Worm (Caenorhabditis elegans) whole organism, mixed stage, embryonic: ENCODE measurements around the gene nspc-9.

Experiments
- M03D4.4 ChIP-seq: sonication (generic microtip); optimal IDR thresholded peaks from 2 replicates; lab custom pipeline; 2017; ENCODE audit warnings: mild to moderate bottlenecking, missing genetic modification characterization, missing compliant biosample characterization
- bed-3 ChIP-seq: fragments of 200-800 bp; sonication (Bioruptor generic); optimal IDR thresholded peaks from 3 replicates; lab custom pipeline; 2018; ENCODE audit warnings: mild to moderate bottlenecking, missing genetic modification characterization, moderate library complexity, missing compliant biosample characterization
- ceh-39 ChIP-seq: fragments of 150-350 bp; optimal IDR thresholded peaks from 2 replicates; lab custom pipeline; 2014; ENCODE audit warnings: missing biosample characterization, missing genetic modification characterization
- ceh-43 ChIP-seq: fragments of 200-800 bp; sonication (Bioruptor generic); optimal IDR thresholded peaks from 2 replicates; lab custom pipeline; 2018; ENCODE audit warnings: mild to moderate bottlenecking, missing genetic modification characterization, moderate library complexity, missing compliant biosample characterization
- ceh-83 ChIP-seq: fragments of 200-800 bp; sonication (Bioruptor generic); optimal IDR thresholded peaks from 2 replicates; lab custom pipeline; 2018; ENCODE audit warnings: mild to moderate bottlenecking, missing genetic modification characterization, missing compliant biosample characterization
- ces-1 ChIP-seq: fragments of 150-350 bp; optimal IDR thresholded peaks from 2 replicates; lab custom pipeline; 2014; ENCODE audit warnings: missing biosample characterization, missing genetic modification reagents, missing genetic modification characterization
- cnd-1 ChIP-seq: fragments of 200-800 bp; sonication (Bioruptor generic); optimal IDR thresholded peaks from 2 replicates; lab custom pipeline; 2018; ENCODE audit warnings: mild to moderate bottlenecking, missing genetic modification characterization, missing compliant biosample characterization
- drap-1 ChIP-seq: fragments of 200-800 bp; sonication (Bioruptor generic); optimal IDR thresholded peaks from 3 replicates; lab custom pipeline; 2018; ENCODE audit warnings: mild to moderate bottlenecking, missing genetic modification characterization, missing compliant biosample characterization
- elt-1 ChIP-seq: sonication (generic microtip); optimal IDR thresholded peaks from 2 replicates; lab custom pipeline; 2017; ENCODE audit warnings: missing genetic modification characterization, mild to moderate bottlenecking, missing compliant biosample characterization, antibody characterized with exemption, moderate library complexity, borderline replicate concordance; ENCODE audit not compliant: insufficient read depth
- elt-3 ChIP-seq: fragments of 150-350 bp; optimal IDR thresholded peaks from 2 replicates; lab custom pipeline; 2014; ENCODE audit warnings: missing biosample characterization, missing genetic modification characterization
- flh-1 ChIP-seq: fragments of 200-800 bp; sonication (Bioruptor generic); optimal IDR thresholded peaks from 2 replicates; lab custom pipeline; 2018; ENCODE audit warnings: mild to moderate bottlenecking, missing genetic modification characterization, moderate library complexity, missing compliant biosample characterization
- ham-2 ChIP-seq: fragments of 200-800 bp; sonication (Bioruptor generic); optimal IDR thresholded peaks from 2 replicates; lab custom pipeline; 2018; ENCODE audit warnings: mild to moderate bottlenecking, missing genetic modification characterization, missing compliant biosample characterization
- lin-32 ChIP-seq: fragments of 200-800 bp; sonication (Bioruptor generic); optimal IDR thresholded peaks from 2 replicates; lab custom pipeline; 2018; ENCODE audit warnings: mild to moderate bottlenecking, missing genetic modification characterization, missing compliant biosample characterization
- lsy-2 ChIP-seq: fragments of 150-350 bp; optimal IDR thresholded peaks from 2 replicates; lab custom pipeline; 2014; ENCODE audit warnings: missing biosample characterization, missing genetic modification characterization
- mab-5 ChIP-seq: fragments of 150-350 bp; optimal IDR thresholded peaks from 2 replicates; lab custom pipeline; 2014; ENCODE audit warnings: missing biosample characterization, missing genetic modification characterization
- mep-1 ChIP-seq: fragments of 150-350 bp; optimal IDR thresholded peaks from 2 replicates; lab custom pipeline; 2017; ENCODE audit warnings: missing biosample characterization, missing genetic modification reagents, missing genetic modification characterization, inconsistent platforms
- mls-2 ChIP-seq: sonication (generic microtip); optimal IDR thresholded peaks from 2 replicates; lab custom pipeline; 2016; ENCODE audit warnings: mild to moderate bottlenecking, missing genetic modification characterization, moderate library complexity, missing compliant biosample characterization
- nhr-2 ChIP-seq: fragments of 150-350 bp; optimal IDR thresholded peaks from 2 replicates; lab custom pipeline; 2014; ENCODE audit warnings: missing biosample characterization, missing genetic modification characterization
- nhr-237 ChIP-seq: fragments of 150-350 bp; optimal IDR thresholded peaks from 2 replicates; lab custom pipeline; 2014; ENCODE audit warnings: missing biosample characterization, missing genetic modification characterization
- nhr-28 ChIP-seq: fragments of 150-350 bp; optimal IDR thresholded peaks from 2 replicates; lab custom pipeline; 2014; ENCODE audit warnings: missing biosample characterization, missing genetic modification characterization
- nhr-76 ChIP-seq: sonication (generic microtip); optimal IDR thresholded peaks from 2 replicates; lab custom pipeline; 2017; ENCODE audit warnings: missing biosample characterization, missing genetic modification characterization
- pha-4 ChIP-seq: fragments of 150-350 bp; optimal IDR thresholded peaks from 2 replicates; lab custom pipeline; 2018; ENCODE audit warnings: missing biosample characterization, missing genetic modification reagents, missing genetic modification characterization
- sem-2 ChIP-seq: fragments of 200-800 bp; sonication (Bioruptor generic); optimal IDR thresholded peaks from 2 replicates; lab custom pipeline; 2018; ENCODE audit warnings: mild to moderate bottlenecking, missing genetic modification characterization, missing compliant biosample characterization
- snpc-4 ChIP-seq: fragments of 150-350 bp; optimal IDR thresholded peaks from 2 replicates; lab custom pipeline; 2014; ENCODE audit warnings: missing biosample characterization, missing genetic modification characterization
- tbx-8 ChIP-seq: fragments of 200-800 bp; sonication (Bioruptor generic); optimal IDR thresholded peaks from 2 replicates; lab custom pipeline; 2018; ENCODE audit warnings: mild to moderate bottlenecking, missing genetic modification characterization, moderate library complexity, missing compliant biosample characterization
- unc-120 ChIP-seq: sonication (generic microtip); optimal IDR thresholded peaks from 2 replicates; lab custom pipeline; 2017; ENCODE audit warnings: missing genetic modification characterization, missing compliant biosample characterization; ENCODE audit not compliant: poor library complexity, severe bottlenecking
- unc-39 ChIP-seq: fragments of 150-350 bp; optimal IDR thresholded peaks from 2 replicates; lab custom pipeline; 2014; ENCODE audit warnings: missing biosample characterization, missing genetic modification characterization
- unc-62 ChIP-seq: fragments of 150-350 bp; optimal IDR thresholded peaks from 2 replicates; lab custom pipeline; 2014; ENCODE audit warnings: missing biosample characterization, missing genetic modification reagents, missing genetic modification characterization
- ztf-11 ChIP-seq: fragments of 150-350 bp; optimal IDR thresholded peaks from 2 replicates; lab custom pipeline; 2014; ENCODE audit warnings: missing biosample characterization, missing genetic modification characterization

The nspc-9 gene

DNA sequence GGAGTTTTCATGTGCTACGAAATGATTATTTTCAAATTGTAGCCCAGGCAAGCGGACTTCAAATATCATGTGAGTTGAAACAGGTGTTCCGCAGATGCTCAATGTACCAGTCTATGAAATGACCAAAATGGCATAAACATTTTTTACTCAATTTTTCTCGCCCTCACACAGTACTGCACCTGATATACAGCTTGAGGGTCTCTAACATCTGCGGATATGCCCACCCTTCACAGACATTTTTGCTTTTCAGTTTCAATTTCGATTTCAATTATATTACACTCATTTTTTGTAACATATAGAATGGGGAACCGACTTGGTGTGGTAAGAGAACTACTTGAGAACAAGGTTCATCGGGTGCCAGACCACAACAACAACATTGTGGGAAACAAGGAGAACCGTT lies 3.5 kb upstream of the nspc-9 start, which contains the start of gene F42F12.11:
Gene F42F12.11 (plus strand): TSS at position 301 of the 400 bp plus-strand sequence.
- no peak for TF ChIP-seq ces-1 (GFP tag; lab: Kevin White, UChicago)
- no peak for TF ChIP-seq ceh-39 (tag; lab: Kevin White, UChicago)
- TF ChIP-seq sem-2, result no peak
- TF ChIP-seq mls-2 (tag; lab: Kevin White, UChicago), result no peak
- no peak for TF ChIP-seq tbx-8 (GFP tag; lab: Kevin White, UChicago)
- TF ChIP-seq ztf-11 (tag; lab: Kevin White, UChicago), result no peak
- TF ChIP-seq bed-3 (GFP tag; lab: Kevin White, UChicago), result no peak
- TF ChIP-seq nhr-76 (tag; lab: Kevin White, UChicago), result no peak
- no peak for TF ChIP-seq ceh-83 (GFP tag; lab: Kevin White, UChicago)
- no peak for TF ChIP-seq elt-3 (tag; lab: Kevin White, UChicago)
- no peak for TF ChIP-seq snpc-4 (tag; lab: Kevin White, UChicago)
- TF ChIP-seq unc-39 (tag; lab: Kevin White, UChicago), result no peak
- TF ChIP-seq flh-1 (GFP tag; lab: Kevin White, UChicago), result no peak
- TF ChIP-seq unc-62, result no peak
- no peak for TF ChIP-seq lin-32 (GFP tag; lab: Kevin White, UChicago)
- no peak for TF ChIP-seq mep-1 (tag; lab: Kevin White, UChicago)
- TF ChIP-seq elt-1 (tag; lab: Kevin White, UChicago), result no peak
- TF ChIP-seq nhr-28 (tag; lab: Kevin White, UChicago), result no peak
- TF ChIP-seq unc-120, result no peak
- TF ChIP-seq ceh-43 (GFP tag; lab: Kevin White, UChicago), result no peak

DNA sequence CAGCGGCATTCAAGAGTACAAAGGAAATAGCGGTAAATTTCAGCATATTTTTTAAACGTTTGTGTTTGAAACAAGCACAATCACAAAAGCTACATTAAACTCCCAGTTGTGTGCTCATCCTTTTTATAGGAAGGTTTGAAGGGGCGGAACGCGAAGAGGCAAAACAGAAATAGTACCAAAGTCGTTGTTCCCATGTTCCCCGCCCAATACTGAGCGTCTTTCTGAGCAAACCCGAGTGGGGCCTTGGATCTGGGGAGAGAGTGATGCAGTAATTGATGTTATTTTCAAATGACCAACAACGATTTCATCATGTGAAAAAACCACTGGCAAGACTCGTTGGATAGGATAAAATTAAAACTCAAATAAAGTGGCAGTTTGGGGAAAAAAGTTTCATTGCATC lies 1.8 kb downstream of the nspc-9 start, which contains the start of gene zig-2:
Gene zig-2 (minus strand): TSS at position 101 of the 400 bp plus-strand sequence.
- TF ChIP-seq lsy-2 (no peak), flh-1 (GFP tag; lab: Kevin White, UChicago) (no peak), ceh-39 (tag; lab: Kevin White, UChicago) (no peak), unc-39 (tag; lab: Kevin White, UChicago) (no peak), ces-1 (GFP tag; lab: Kevin White, UChicago) (no peak), unc-62 (no peak)
- TF ChIP-seq, all 35 proteins: peak for 0

DNA sequence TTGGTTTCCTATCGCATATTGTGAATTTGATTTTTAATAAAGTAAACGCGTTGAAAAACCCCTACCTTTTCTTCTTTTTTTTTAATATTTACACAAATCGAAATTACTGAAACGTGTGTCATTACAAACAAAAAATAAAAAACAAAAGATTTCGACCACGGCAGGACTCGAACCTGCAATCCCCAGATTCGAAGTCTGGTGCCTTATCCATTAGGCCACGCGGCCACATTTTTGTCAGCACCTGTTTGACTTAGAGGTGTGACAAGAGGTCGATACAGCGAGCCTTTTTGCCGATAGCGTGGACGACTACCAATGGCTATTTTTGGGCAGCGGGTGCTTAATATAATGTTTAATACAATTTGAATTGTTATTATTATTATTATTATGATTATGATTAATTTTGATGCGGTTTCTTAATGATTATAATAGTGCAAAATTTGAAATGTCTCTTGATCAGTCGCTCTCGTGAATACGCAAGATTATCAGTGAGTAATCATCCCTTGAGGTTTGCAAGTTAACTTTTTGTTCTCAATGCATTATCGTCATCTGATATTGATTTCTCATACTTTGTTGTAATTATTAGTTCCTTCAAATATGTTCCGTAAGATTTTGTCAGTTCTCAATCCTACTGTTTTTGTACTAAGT lies 5.2 kb downstream of the nspc-9 start, which contains the start of gene srd-44:
Gene srd-44 (plus strand): TSS at position 595 of the 645 bp plus-strand sequence.
- TF ChIP-seq ceh-83 (GFP tag; lab: Kevin White, UChicago) (peak; percentile 72), nhr-2 (tag; lab: Kevin White, UChicago) (no peak), snpc-4 (tag; lab: Kevin White, UChicago) (no peak), mls-2 (tag; lab: Kevin White, UChicago) (no peak), bed-3 (GFP tag; lab: Kevin White, UChicago) (no peak), ceh-39 (tag; lab: Kevin White, UChicago) (no peak), ham-2 (GFP tag; lab: Kevin White, UChicago) (no peak), M03D4.4 (tag; lab: Kevin White, UChicago) (peak; percentile 49), elt-3 (tag; lab: Kevin White, UChicago) (no peak), elt-1 (tag; lab: Kevin White, UChicago) (no peak), sem-2 (peak; percentile 58), nhr-237 (tag; lab: Kevin White, UChicago) (no peak), cnd-1 (peak; percentile 26), unc-62 (no peak), pha-4 (tag; lab: Kevin White, UChicago) (no peak)

DNA sequence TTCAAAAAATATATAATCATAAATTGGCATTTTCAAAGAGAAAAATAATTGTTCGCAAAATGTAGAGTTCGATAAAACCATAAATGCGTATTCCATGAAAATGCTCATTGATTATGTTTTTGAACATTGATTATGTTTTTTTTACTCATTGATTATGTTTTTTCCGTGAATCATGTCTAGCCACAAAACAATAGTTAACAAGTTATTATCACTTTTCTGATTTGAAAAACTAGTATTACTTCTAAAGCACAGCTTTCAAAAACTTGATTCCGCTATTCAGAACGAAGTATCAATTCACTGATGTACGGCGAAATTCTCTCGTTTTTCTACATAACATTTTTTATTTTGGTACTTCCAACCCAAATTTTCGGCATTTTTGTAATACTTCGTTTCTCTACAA lies 7.4 kb downstream of the nspc-9 start, which contains the start of gene srd-48:
Gene srd-48 (plus strand): TSS at position 301 of the 400 bp plus-strand sequence.
- TF ChIP-seq ces-1 (GFP tag; lab: Kevin White, UChicago) (no peak), flh-1 (GFP tag; lab: Kevin White, UChicago) (no peak), ztf-11 (tag; lab: Kevin White, UChicago) (no peak), nhr-76 (tag; lab: Kevin White, UChicago) (no peak), elt-3 (tag; lab: Kevin White, UChicago) (no peak), nhr-28 (tag; lab: Kevin White, UChicago) (no peak), sem-2 (no peak), ham-2 (GFP tag; lab: Kevin White, UChicago) (no peak), drap-1 (GFP tag; lab: Kevin White, UChicago) (no peak), mep-1 (tag; lab: Kevin White, UChicago) (no peak), lin-32 (GFP tag; lab: Kevin White, UChicago) (no peak), pha-4 (tag; lab: Kevin White, UChicago) (no peak), ceh-39 (tag; lab: Kevin White, UChicago) (no peak), M03D4.4 (tag; lab: Kevin White, UChicago) (no peak), bed-3 (GFP tag; lab: Kevin White, UChicago) (no peak), nhr-2 (tag; lab: Kevin White, UChicago) (no peak), ceh-83 (GFP tag; lab: Kevin White, UChicago) (no peak), mab-5 (no peak), elt-1 (tag; lab: Kevin White, UChicago) (no peak), unc-62 (no peak)
- TF ChIP-seq, all 35 proteins: peak for 0
